Worm (Caenorhabditis elegans): Measurements from ENCODE around the gene nmy-3.
"Not testable (repeated sequence)": the region's sequence is repeated elsewhere in the genome, so short reads cannot be mapped to it uniquely, and the experiment has no call there.

Gene nmy-3

DNA sequence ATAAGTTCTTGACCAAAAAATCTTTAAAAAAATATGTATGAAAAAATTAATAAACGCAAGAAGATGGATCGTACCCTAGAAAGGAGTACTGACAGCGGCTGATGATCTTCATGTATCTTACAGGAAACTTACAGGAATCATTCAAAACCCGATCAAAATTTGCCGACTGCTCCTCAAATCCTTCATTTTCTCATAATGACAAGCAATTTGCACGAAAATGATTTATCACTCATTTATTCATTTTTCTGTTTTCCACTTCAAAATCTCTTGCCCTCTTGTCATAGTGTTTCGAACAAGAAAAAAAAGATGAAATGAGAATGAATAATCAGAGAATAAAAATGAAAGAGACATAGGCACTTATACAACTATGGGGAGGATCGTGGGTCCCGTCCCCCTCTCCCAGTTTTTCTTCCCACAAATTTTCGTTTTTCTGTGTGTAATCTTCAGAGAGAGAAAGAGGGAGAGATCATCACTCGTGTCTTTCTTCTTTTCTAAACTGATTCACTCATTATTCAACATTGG, at the start of gene nmy-3:
Gene nmy-3 (plus strand): TSS at position 472 of the 522 bp plus-strand sequence.
- TF ChIP-seq W03F9.2 (tag; optimal IDR thresholded peaks at IDR 0.05) = no peak
- TF ChIP-seq him-1 (tag; optimal IDR thresholded peaks at IDR 0.05) = no peak
- TF ChIP-seq dao-5 (tag; optimal IDR thresholded peaks at IDR 0.05) = no peak

- TF ChIP-seq dao-5 (tag; optimal IDR thresholded peaks at IDR 0.05) = no peak
- no peak for TF ChIP-seq him-1 (tag; optimal IDR thresholded peaks at IDR 0.05)
- no peak for TF ChIP-seq W03F9.2 (tag; optimal IDR thresholded peaks at IDR 0.05)
Observed at ce11 chrIV:9224825-9225224, 49.5 kb upstream of the nmy-3 start, which contains the start of gene C46C2.3. TSS of gene C46C2.3 (plus strand) at chrIV:9225125.

DNA sequence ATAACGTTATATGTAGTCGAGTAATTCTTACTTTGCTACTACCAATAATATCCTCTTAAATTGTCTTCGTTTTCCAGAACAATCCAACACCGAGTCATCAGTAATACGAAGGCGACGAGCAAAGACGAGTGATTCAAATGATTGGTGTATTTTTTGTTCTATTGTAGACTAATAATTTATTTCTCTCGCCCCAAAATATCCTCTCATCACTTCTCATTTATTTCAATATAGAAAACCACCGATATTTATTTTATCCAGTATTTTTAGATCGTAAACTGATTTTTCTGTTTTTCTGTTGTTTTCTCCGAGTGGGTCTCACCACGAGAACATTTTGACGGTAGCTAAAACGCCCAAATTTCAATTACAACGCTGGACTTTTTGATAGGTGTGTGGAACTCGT, 46.6 kb upstream of the nmy-3 start:
- no peak for TF ChIP-seq him-1 (tag; optimal IDR thresholded peaks at IDR 0.05)
- no peak for TF ChIP-seq dao-5 (tag; optimal IDR thresholded peaks at IDR 0.05)
- TF ChIP-seq W03F9.2 (tag; optimal IDR thresholded peaks at IDR 0.05) = no peak

DNA sequence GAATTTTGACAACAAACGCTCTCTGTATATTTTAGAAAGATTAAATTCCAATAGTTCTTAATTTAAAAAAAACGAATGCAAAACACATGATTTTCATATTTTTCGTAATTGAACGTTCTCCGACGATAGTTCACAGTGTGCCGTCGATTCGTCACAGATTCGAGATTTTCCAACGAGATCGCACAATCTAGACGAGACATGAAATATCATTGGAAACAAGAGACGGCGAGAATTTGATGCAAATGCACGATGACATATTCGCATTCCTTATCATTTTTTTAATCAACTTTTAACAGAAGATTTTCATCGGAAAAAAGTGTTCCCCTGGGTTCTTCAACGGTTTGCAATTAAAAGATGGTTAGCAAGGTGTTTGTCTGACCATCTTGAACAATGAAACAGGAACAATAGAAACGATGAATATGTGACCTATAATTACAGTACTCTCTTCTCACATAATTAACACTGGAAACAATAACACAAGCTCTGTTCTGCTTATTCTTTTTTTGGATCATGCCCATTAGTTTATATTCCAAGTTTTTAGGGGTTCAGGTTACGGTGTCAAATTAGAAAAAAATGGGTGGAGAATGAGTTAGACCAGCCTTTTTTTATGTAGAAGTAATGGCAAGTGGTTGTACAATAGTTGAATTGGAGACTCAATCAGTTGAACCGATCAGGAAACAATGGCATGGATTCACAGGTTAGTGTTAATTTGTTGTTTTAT, 41.7 kb upstream of the nmy-3 start, which contains the start of gene Y11D7A.3:
Gene Y11D7A.3 (plus strand): TSS at position 671 of the 721 bp plus-strand sequence.
- no peak for TF ChIP-seq dao-5 (tag; optimal IDR thresholded peaks at IDR 0.05)
- TF ChIP-seq W03F9.2 (tag; optimal IDR thresholded peaks at IDR 0.05) = no peak
- TF ChIP-seq him-1 (tag; optimal IDR thresholded peaks at IDR 0.05) = no peak

ce11 chrIV:9239151-9239550, 35.1 kb upstream of the nmy-3 start:
- no peak for TF ChIP-seq dao-5 (tag; optimal IDR thresholded peaks at IDR 0.05)
- TF ChIP-seq W03F9.2 (tag; optimal IDR thresholded peaks at IDR 0.05) = no peak
- TF ChIP-seq him-1 (tag; optimal IDR thresholded peaks at IDR 0.05) = no peak

DNA sequence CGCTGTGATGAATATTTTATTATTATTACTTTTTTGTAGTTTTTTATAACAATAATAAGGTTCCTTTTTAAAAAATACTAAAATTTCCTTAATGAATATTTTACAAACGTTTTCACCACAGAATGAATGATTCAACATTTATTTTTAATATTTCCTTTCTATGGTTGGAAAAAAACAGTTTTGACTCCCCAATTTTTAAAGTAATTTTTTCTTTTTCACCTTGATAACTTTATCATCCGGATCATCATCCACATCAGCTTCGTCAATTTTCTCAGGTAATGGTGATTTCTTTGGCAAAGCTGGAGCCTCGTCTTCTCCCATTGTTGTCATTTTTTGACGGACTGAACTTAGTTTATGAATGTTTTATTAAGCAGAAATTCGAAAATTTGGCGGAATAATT, 30.6 kb upstream of the nmy-3 start, which contains the start of gene rab-28:
Gene rab-28 (minus strand): TSS at position 343 of the 400 bp plus-strand sequence.
- no peak for TF ChIP-seq W03F9.2 (tag; optimal IDR thresholded peaks at IDR 0.05)

DNA sequence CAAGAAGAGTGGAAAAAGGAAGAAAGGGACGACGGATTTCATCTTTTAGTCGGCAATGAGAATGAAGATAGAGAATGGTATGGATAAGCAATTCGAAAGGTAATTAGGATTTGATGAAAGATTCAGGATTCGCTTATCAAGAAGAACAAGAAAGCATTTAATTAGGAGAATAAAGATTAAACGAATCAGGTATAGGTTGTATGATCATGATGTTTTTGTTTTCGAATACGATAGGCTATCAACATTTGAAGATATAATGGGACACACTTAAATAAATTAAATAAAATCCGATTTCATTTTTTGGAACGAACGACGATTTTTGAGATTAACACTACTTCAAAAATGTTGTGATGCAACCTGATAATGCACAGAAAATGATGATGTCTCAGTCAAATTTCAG, 28.9 kb upstream of the nmy-3 start, which contains the start of gene Y11D7A.5:
Gene Y11D7A.5 (minus strand): TSS at position 101 of the 400 bp plus-strand sequence.
- no peak for TF ChIP-seq dao-5 (tag; optimal IDR thresholded peaks at IDR 0.05)
- no peak for TF ChIP-seq W03F9.2 (tag; optimal IDR thresholded peaks at IDR 0.05)
- TF ChIP-seq him-1 (tag; optimal IDR thresholded peaks at IDR 0.05) = no peak

DNA sequence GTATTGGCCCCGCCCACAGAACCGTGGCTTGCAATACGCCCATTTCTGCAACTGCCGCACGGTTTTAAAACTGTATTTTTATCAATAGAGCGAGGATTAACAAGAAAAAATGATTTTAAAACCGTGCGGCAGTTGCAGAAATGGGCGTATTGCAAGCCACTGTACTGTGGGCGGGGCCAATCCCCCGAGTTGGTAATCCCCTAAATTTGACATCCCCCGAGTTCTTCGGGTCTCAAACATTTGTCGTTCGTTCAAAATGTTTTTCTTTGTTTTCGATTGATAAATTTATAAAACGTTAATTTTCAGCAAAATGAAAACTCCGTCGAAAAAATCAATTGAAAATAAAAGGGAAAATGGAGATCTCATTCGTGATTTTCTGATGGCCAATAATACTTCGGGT, 25.1 kb upstream of the nmy-3 start, which contains the start of gene Y11D7A.7:
Gene Y11D7A.7 (plus strand): TSS at position 301 of the 400 bp plus-strand sequence.
- not testable (repeated sequence) for TF ChIP-seq W03F9.2, him-1, dao-5 (tag; optimal IDR thresholded peaks at IDR 0.05)

ce11 chrIV:9251079-9251478, 23.2 kb upstream of the nmy-3 start, which contains the start of gene Y11D7A.8:
TSS of gene Y11D7A.8 (plus strand) at chrIV:9251379.
- TF ChIP-seq him-1 (tag; optimal IDR thresholded peaks at IDR 0.05) (no peak), W03F9.2 (tag; optimal IDR thresholded peaks at IDR 0.05) (no peak), dao-5 (tag; optimal IDR thresholded peaks at IDR 0.05) (no peak)

ce11 chrIV:9256017-9256416, 18.3 kb upstream of the nmy-3 start, which contains the start of gene Y11D7A.9:
TSS of gene Y11D7A.9 (minus strand) at chrIV:9256117.
- TF ChIP-seq dao-5 (tag; optimal IDR thresholded peaks at IDR 0.05) (no peak), W03F9.2 (tag; optimal IDR thresholded peaks at IDR 0.05) (no peak), him-1 (tag; optimal IDR thresholded peaks at IDR 0.05) (no peak)

ce11 chrIV:9256865-9257264, 17.4 kb upstream of the nmy-3 start:
- TF ChIP-seq W03F9.2 (tag; optimal IDR thresholded peaks at IDR 0.05) = no peak
- TF ChIP-seq dao-5 (tag; optimal IDR thresholded peaks at IDR 0.05) = no peak
- TF ChIP-seq him-1 (tag; optimal IDR thresholded peaks at IDR 0.05) = no peak

- no peak for TF ChIP-seq dao-5 (tag; optimal IDR thresholded peaks at IDR 0.05)
- no peak for TF ChIP-seq W03F9.2 (tag; optimal IDR thresholded peaks at IDR 0.05)
- no peak for TF ChIP-seq him-1 (tag; optimal IDR thresholded peaks at IDR 0.05)
Observed at ce11 chrIV:9258547-9258946, 15.7 kb upstream of the nmy-3 start.

DNA sequence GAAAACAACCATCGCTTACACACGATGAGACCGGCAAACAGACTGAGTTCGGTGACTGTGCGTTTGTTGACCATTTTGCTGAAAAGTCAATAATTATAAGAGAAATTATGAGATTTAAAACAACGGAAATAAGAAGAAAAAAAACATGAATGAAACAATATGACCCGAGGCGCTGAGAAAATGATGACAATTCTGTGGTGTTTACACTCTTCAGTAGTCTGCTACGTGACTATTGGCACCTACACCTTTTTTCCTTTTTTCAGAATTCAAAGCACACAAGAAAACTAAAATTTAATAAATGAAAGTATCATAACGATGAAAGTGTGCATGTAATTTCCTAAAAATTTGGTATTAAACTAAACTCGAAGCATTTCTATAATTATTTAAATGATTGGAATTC, 14.6 kb upstream of the nmy-3 start, which contains the start of gene Y11D7A.10:
Gene Y11D7A.10 (minus strand): TSS at position 82 of the 400 bp plus-strand sequence.
- no peak for TF ChIP-seq W03F9.2 (tag; optimal IDR thresholded peaks at IDR 0.05)
- no peak for TF ChIP-seq dao-5 (tag; optimal IDR thresholded peaks at IDR 0.05)
- no peak for TF ChIP-seq him-1 (tag; optimal IDR thresholded peaks at IDR 0.05)

DNA sequence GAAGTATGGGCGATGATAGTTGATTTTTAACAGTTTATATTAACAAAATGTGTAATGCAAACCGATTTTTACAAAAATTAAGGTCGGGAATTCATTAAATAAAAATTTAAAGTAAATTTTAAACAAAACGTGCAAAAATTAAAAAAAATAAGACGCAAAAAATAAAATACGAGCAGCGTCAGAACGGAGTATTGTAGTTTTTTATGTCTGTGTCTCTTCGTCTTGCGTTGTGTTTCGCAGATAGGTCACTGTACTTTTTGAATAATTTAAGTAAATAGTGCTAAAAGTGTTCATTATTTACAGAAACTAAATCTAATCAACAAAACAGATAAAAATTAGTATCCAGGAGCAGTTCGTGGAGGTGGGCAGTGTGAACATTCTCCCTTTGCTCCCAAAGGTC, 13.9 kb upstream of the nmy-3 start:
- TF ChIP-seq W03F9.2 (tag; optimal IDR thresholded peaks at IDR 0.05) (peak; percentile 17), him-1 (tag; optimal IDR thresholded peaks at IDR 0.05) (no peak)

Measured in whole organism, L4/young adult.